Fruit fly (Drosophila melanogaster) Kc167 (cell line): ENCODE data around the gene CG14551.

Experiments used
- Myc ChIP-seq: fragments of >200 bp; optimal IDR thresholded peaks from 2 replicates; lab custom pipeline; 2017; ENCODE audit warnings: missing external identifiers
- Sin3A ChIP-seq: fragments of >200 bp; optimal IDR thresholded peaks from 2 replicates; lab custom pipeline; 2018; ENCODE audit warnings: missing external identifiers
- h ChIP-seq: fragments of >200 bp; optimal IDR thresholded peaks from 3 replicates; lab custom pipeline; 2018; ENCODE audit warnings: missing external identifiers
- psq ChIP-seq: fragments of >200 bp; optimal IDR thresholded peaks from 2 replicates; lab custom pipeline; 2017; ENCODE audit warnings: missing external identifiers

DNA sequence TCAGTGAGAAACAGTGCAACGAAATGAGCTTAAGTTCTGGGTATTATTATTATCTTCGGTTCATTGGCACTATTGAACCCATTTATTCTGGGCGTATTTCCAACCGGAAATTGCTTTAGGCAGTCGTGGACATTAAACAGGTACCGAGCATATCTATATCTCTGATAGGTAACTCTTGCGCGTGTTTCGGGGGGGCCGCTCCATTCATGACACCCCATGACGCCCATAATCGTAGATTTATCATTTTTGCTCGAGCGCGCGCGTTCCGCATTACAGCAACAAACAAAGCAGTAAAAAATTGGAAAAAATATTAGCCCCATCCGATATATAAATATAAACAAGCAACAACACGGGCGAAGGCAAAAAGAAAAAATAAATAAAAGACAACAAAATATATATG is 45.6 kb upstream of the CG14551 start:
- no peak for TF ChIP-seq Sin3A
- TF ChIP-seq h (lab: Kevin White, UChicago): no peak
- TF ChIP-seq Myc (lab: Kevin White, UChicago): no peak
- TF ChIP-seq psq: no peak
